Comparison of ENCODE assay signal across 1 fruit fly cellular context in genomic region chr3L:10390947-10391346, dm6.
A peak's percentile ranks its signal among the peaks of the same experiment; 100 is the strongest.
TF ChIP-seq lines count a peak whose summit lies in the region.

No protein-coding gene starts in this region.

TF ChIP-seq in whole organism, embryonic, 481 proteins besides CTCF, POLR2A, EP300 and RAD21 (continued from another document):
- TF ChIP-seq sisA (GFP tag; IDR thresholded peaks at IDR 0.05; lab: Robert Waterston, UW) (peak; percentile 48; the same call in 1 of the 2 replicates), dmrt99B (tag; optimal IDR thresholded peaks at IDR 0.05; lab: Kevin White, UChicago) (peak; percentile 75), CG8924 (tag; optimal IDR thresholded peaks at IDR 0.05; lab: Kevin White, UChicago) (peak; percentile 50), phol (tag; optimal IDR thresholded peaks at IDR 0.05; lab: Kevin White, UChicago) (peak; percentile 55), Doc3 (GFP tag; IDR thresholded peaks at IDR 0.05; lab: Robert Waterston, UW; ENCODE audit: partially characterized antibody) (no peak), row (GFP tag; IDR thresholded peaks at IDR 0.05; lab: Robert Waterston, UW) (peak; percentile 50), tio (GFP tag; optimal IDR thresholded peaks at IDR 0.05; lab: Kevin White, UChicago) (peak; percentile 17), ham (GFP tag; IDR thresholded peaks at IDR 0.05; lab: Robert Waterston, UW) (no peak), ewg (GFP tag; optimal IDR thresholded peaks at IDR 0.05; lab: Kevin White, UChicago) (peak; percentile 46), Sox100B (GFP tag; optimal IDR thresholded peaks at IDR 0.05; lab: Kevin White, UChicago) (peak; percentile 26), Doc2 (GFP tag; IDR thresholded peaks at IDR 0.05; lab: Robert Waterston, UW) (no peak), Dll (GFP tag; IDR thresholded peaks at IDR 0.05; lab: Robert Waterston, UW; ENCODE audit: partially characterized antibody) (no peak), wor (GFP tag; IDR thresholded peaks at IDR 0.05; lab: Robert Waterston, UW) (peak; percentile 55; the same call in 1 of the 2 replicates), CG13424 (tag; optimal IDR thresholded peaks at IDR 0.05; lab: Kevin White, UChicago) (peak; percentile 56), chif (GFP tag; optimal IDR thresholded peaks at IDR 0.05; lab: Kevin White, UChicago) (peak in 1 of 2 experiments; percentile 24), CG18764 (GFP tag; optimal IDR thresholded peaks at IDR 0.05; lab: Kevin White, UChicago) (no peak), salm (tag; optimal IDR thresholded peaks at IDR 0.05; lab: Kevin White, UChicago) (peak; percentile 17), Blimp-1 (GFP tag; optimal IDR thresholded peaks at IDR 0.05; lab: Kevin White, UChicago) (peak; percentile 66), E2f2 (GFP tag; IDR thresholded peaks at IDR 0.05; lab: Robert Waterston, UW) (no peak), CG10267 (tag; optimal IDR thresholded peaks at IDR 0.05; lab: Kevin White, UChicago) (peak; percentile 26), D (optimal IDR thresholded peaks at IDR 0.05; lab: Kevin White, UChicago) (no peak), D (GFP tag; optimal IDR thresholded peaks at IDR 0.05; lab: Kevin White, UChicago) (peak; percentile 34), CG14710 (tag; optimal IDR thresholded peaks at IDR 0.05; lab: Kevin White, UChicago) (peak; percentile 49), CG6254 (GFP tag; optimal IDR thresholded peaks at IDR 0.05; lab: Kevin White, UChicago) (peak; percentile 7), Trl (optimal IDR thresholded peaks at IDR 0.05; lab: Kevin White, UChicago) (no peak), Trl (GFP tag; optimal IDR thresholded peaks at IDR 0.05; lab: Kevin White, UChicago) (no peak), CG17328 (GFP tag; IDR thresholded peaks at IDR 0.05; lab: Robert Waterston, UW) (peak; percentile 54; the same call in 1 of the 2 replicates), CG18011 (GFP tag; optimal IDR thresholded peaks at IDR 0.05; lab: Kevin White, UChicago) (no peak), Med (GFP tag; lab: Kevin White, UChicago) (peak; percentile 11), CG15479 (GFP tag; optimal IDR thresholded peaks at IDR 0.05; lab: Kevin White, UChicago) (no peak), ap (GFP tag; IDR thresholded peaks at IDR 0.05; lab: Robert Waterston, UW) (peak; percentile 54; the same call in 1 of the 2 replicates), CG17612 (GFP tag; IDR thresholded peaks at IDR 0.05; lab: Robert Waterston, UW) (no peak), Opbp (GFP tag; IDR thresholded peaks at IDR 0.05; lab: Robert Waterston, UW; ENCODE audit: partially characterized antibody) (no peak), inv (GFP tag; IDR thresholded peaks at IDR 0.05; lab: Robert Waterston, UW; ENCODE audit: partially characterized antibody) (no peak)
TF ChIP-seq in whole organism, embryonic: peak in this region for 79.
